Worm (Caenorhabditis elegans): Measurements from ENCODE around the gene nhr-222.
"Not testable (repeated sequence)": the region's sequence is repeated elsewhere in the genome, so short reads cannot be mapped to it uniquely, and the experiment has no call there.

The nhr-222 gene

ce11 chrV:3572408-3572807 is 29.2 kb upstream of the nhr-222 start, which contains the start of gene F40C5.1:
TSS of gene F40C5.1 (plus strand) at chrV:3572708.
- not testable (repeated sequence) for TF ChIP-seq ztf-4 (tag; optimal IDR thresholded peaks at IDR 0.05); nhr-12 (tag; optimal IDR thresholded peaks at IDR 0.05); snu-23 (GFP tag; optimal IDR thresholded peaks at IDR 0.05)

ce11 chrV:3570695-3571094 is 27.5 kb upstream of the nhr-222 start, which contains the start of gene F40C5.2:
TSS of gene F40C5.2 (plus strand) at chrV:3570995.
- TF ChIP-seq dsc-1, swsn-7, aly-2 (tag; optimal IDR thresholded peaks at IDR 0.05): not testable (repeated sequence)

ce11 chrV:3564335-3564734 is 21.1 kb upstream of the nhr-222 start, which contains the start of gene T24A6.17:
TSS of gene T24A6.17 (minus strand) at chrV:3564435.
- not testable (repeated sequence) for TF ChIP-seq F16B12.6, lin-15B, elt-2 (tag; optimal IDR thresholded peaks at IDR 0.05)

- not testable (repeated sequence) for TF ChIP-seq mef-2, ceh-82, elt-2 (tag; optimal IDR thresholded peaks at IDR 0.05)
These were observed 19.6 kb upstream of the nhr-222 start, which contains the start of gene T24A6.16 for ce11 chrV:3562824-3563223. TSS of gene T24A6.16 (minus strand) at chrV:3562924.

ce11 chrV:3558744-3559143 is 15.5 kb upstream of the nhr-222 start, which contains the start of gene T24A6.1:
TSS of gene T24A6.1 (plus strand) at chrV:3559044.
- TF ChIP-seq irx-1, pqm-1, rnt-1 (tag; optimal IDR thresholded peaks at IDR 0.05): not testable (repeated sequence)

- no peak for TF ChIP-seq ces-1 (GFP tag; optimal IDR thresholded peaks at IDR 0.05)
- TF ChIP-seq mdl-1 (tag; optimal IDR thresholded peaks at IDR 0.05) = no peak
- no peak for TF ChIP-seq ztf-11 (tag; optimal IDR thresholded peaks at IDR 0.05)
- no peak for TF ChIP-seq nhr-237 (tag; optimal IDR thresholded peaks at IDR 0.05)
- no peak for TF ChIP-seq egl-27 (tag; optimal IDR thresholded peaks at IDR 0.05)
- no peak for TF ChIP-seq nhr-20 (tag; optimal IDR thresholded peaks at IDR 0.05)
- no peak for TF ChIP-seq nhr-12 (tag; optimal IDR thresholded peaks at IDR 0.05)
- no peak for TF ChIP-seq Y116A8C.19 (tag; optimal IDR thresholded peaks at IDR 0.05; ENCODE audit: borderline replicate concordance)
- TF ChIP-seq lin-35 (GFP tag; optimal IDR thresholded peaks at IDR 0.05) = no peak
These were observed 14.2 kb upstream of the nhr-222 start, which contains the start of gene grl-31 for ce11 chrV:3557422-3557821. TSS of gene grl-31 (minus strand) at chrV:3557778.

ce11 chrV:3555986-3556385 is 12.7 kb upstream of the nhr-222 start, which contains the start of gene grl-30:
TSS of gene grl-30 (plus strand) at chrV:3556286.
- no peak for TF ChIP-seq ama-1 (optimal IDR thresholded peaks at IDR 0.05)
- no peak for TF ChIP-seq nhr-90 (tag; optimal IDR thresholded peaks at IDR 0.05; ENCODE audit: poor library complexity)
- TF ChIP-seq unc-62 (GFP tag; optimal IDR thresholded peaks at IDR 0.05) = no peak
- no peak for TF ChIP-seq tbx-2 (tag; optimal IDR thresholded peaks at IDR 0.05)
- TF ChIP-seq lir-3 (tag; optimal IDR thresholded peaks at IDR 0.05; ENCODE audit: poor library complexity) = no peak
- no peak for TF ChIP-seq elt-3 (tag; optimal IDR thresholded peaks at IDR 0.05)
- TF ChIP-seq efl-3 (GFP tag; optimal IDR thresholded peaks at IDR 0.05) = no peak
